Worm (Caenorhabditis elegans) whole organism, dauer: ENCODE data around the gene R04B5.11.

ENCODE experiments used
- unc-62 ChIP-seq: sonication (generic microtip); optimal IDR thresholded peaks from 2 replicates; lab custom pipeline; 2017; ENCODE audit warnings: missing biosample characterization, missing genetic modification reagents, missing genetic modification characterization

Gene R04B5.11

DNA sequence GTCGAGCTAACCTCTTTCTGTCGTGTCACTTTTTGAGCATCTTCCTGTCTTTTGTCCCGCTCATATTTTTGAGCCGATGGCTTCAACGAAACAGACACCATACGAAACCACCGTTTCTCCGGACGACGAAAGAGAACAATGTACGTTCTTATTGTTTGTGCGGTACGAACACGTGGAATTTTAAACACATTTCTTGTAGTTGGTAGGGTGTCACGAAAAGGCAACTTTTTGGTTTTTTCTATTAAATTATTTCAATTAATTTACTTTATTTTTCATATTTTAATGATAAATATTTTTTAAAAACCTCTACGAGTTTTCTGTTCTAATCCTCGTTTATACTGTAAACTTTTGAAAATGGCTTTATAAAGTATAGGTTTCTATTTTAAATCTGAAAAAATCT, at the start of gene R04B5.11:
Gene R04B5.11, minus strand, starts transcription at position 101 of the 400 bp plus-strand sequence.
- no peak for TF ChIP-seq unc-62

DNA sequence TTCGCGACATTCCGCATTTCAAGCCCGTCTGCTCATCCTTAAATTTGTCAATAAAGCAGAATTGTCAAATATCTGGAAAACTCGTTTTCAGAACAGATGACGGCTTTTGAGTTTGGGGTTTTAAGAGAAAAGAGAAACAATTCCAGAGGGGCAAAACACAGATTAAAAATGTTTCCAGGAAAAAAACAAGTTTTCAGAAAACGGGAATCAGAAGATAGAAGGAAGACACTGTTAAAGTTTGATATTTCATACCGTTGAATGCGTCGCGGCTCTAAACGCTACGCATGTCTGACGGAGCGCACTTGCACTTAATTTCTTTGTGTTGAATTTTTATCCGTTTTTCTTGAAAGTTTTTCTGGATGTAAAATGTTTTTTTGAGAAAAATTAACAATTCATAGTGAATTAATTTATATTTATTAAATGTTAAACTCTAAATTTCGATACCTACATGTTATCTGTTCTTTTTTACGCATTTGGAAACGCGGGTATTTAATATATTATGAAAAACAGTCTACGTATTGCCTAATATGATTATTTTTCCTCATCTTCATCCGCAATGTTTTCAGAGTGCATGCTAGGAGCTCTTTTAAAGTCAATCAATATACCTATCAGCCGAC, 43.1 kb upstream of the R04B5.11 start, which contains the start of the genes C08B6.18, wdr-20 and C08B6.8:
Gene C08B6.18, minus strand, starts transcription at position 51 of the 617 bp plus-strand sequence.
Gene wdr-20, minus strand, starts transcription at position 82 of the 617 bp plus-strand sequence.
Gene C08B6.8, plus strand, starts transcription at position 567 of the 617 bp plus-strand sequence.
- TF ChIP-seq unc-62, result no peak

ce11 chrV:10133277-10133676, 42.2 kb upstream of the R04B5.11 start:
- TF ChIP-seq unc-62, result no peak

DNA sequence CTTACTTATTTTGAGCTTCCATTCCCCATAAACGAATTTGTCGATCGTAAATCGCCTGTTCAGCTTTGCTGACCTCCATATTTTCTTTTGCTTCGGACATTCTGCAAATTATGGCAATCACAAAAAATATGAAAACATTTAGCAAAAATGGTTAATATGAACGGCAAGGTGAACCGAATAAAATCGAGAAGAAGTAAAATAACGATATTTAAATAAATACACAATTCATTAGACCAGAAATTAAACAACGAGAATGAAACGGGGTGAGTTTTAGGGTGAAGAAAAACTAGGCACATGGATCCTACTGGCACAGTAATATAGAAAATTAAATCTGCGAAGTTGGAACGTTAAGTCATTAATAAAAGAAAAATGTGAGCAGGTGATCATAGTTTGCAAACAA, 39.1 kb upstream of the R04B5.11 start, which contains the start of gene aos-1:
Gene aos-1, minus strand, starts transcription at position 101 of the 400 bp plus-strand sequence.
- no peak for TF ChIP-seq unc-62

- TF ChIP-seq unc-62, result no peak
Measured at ce11 chrV:10124799-10125548, 33.9 kb upstream of the R04B5.11 start, which contains the start of gene C08B6.10. C08B6.10 (plus strand) TSS chrV:10125498.

DNA sequence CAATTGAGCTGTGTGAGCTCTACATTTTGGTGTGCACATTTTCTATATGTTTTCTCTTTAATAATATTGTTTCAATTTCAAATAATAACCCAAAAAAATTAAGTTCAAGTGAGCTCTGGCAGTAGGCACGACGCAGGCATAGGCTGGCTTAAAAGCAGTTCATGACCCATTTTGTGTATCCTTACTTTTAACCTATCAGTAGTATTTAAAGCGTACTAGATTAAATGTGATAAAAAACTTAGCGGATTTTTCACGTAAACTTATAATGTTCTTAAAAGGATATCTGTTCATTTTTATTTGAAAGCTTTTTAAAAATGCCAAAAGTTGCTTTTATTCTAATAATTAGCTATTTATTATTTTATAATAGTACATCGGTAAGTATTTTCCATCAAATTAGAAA, 32.3 kb upstream of the R04B5.11 start, which contains the start of gene C08B6.6:
Gene C08B6.6, plus strand, starts transcription at position 301 of the 400 bp plus-strand sequence.
- no peak for TF ChIP-seq unc-62

ce11 chrV:10122670-10123069, 31.6 kb upstream of the R04B5.11 start, which contains the start of gene srxa-19:
srxa-19 (minus strand) TSS chrV:10122770.
- no peak for TF ChIP-seq unc-62

DNA sequence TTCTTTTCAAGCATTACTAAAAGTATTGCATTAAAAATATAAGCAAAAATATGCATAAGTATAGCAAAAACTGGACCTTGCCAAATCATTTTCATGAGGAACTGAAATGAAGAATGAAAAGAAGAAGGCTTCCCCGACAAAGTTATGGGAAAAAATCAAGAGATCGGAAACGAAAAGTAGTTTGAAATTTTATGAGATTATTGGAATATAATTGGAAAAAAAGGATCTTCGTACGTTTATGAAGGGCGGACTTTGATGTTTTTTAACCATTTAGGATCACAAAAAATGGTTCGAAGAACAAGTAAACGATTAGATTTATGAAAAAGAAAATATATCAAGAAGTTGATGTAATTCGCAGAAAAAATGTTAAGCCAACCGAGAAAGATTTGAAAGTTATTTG, 29.8 kb upstream of the R04B5.11 start, which contains the start of gene srxa-18:
Gene srxa-18, minus strand, starts transcription at position 100 of the 400 bp plus-strand sequence.
- no peak for TF ChIP-seq unc-62

ce11 chrV:10117465-10117864, 26.4 kb upstream of the R04B5.11 start, which contains the start of gene C08B6.5:
C08B6.5 (plus strand) TSS chrV:10117765.
- no peak for TF ChIP-seq unc-62

ce11 chrV:10114329-10114728, 23.3 kb upstream of the R04B5.11 start, which contains the start of gene cht-5:
cht-5 (plus strand) TSS chrV:10114629.
- no peak for TF ChIP-seq unc-62

ce11 chrV:10112187-10112586, 21.1 kb upstream of the R04B5.11 start, which contains the start of gene C08B6.3:
C08B6.3 (minus strand) TSS chrV:10112287.
- no peak for TF ChIP-seq unc-62

DNA sequence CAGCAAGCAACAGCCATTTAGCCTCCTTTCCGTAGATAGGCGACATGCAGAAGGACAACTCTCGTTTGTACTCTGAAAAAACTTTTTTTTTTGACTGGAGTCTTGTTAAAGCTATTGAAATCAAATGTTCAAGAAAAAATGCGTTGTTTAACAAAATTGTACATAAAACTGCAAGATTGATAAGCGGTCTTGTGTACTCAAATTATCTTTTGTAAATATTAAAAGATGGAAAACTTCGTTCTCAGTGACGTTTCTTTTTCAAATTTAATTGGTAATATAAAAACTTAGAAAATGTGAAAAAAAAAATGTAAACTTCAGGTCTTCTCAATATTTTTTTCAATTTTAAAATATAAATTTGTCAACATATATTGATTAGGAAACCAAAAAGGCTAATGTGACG, 20.1 kb upstream of the R04B5.11 start:
- no peak for TF ChIP-seq unc-62

DNA sequence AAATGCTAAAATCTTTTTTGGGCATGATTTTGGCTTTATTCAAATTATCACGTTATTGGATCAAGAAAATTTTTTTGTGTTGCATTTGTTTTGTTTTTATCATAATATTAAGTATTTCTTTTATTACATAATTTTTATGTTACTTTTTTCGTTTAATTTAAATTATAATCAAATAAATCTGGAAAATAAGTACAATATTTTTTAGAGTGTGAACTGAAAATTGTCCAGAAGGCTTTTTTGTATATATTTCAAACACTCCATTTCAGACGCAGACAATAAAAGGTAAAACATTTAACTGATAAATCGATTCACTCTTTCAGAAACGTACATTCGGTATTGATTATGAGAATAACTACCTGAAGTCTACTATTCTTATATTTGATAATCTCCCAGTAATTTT, 16.3 kb upstream of the R04B5.11 start, which contains the start of gene C08B6.11:
Gene C08B6.11, plus strand, starts transcription at position 301 of the 400 bp plus-strand sequence.
- no peak for TF ChIP-seq unc-62

ce11 chrV:10105412-10105811, 14.4 kb upstream of the R04B5.11 start, which contains the start of gene C08B6.2:
C08B6.2 (plus strand) TSS chrV:10105712.
- TF ChIP-seq unc-62, result no peak

- TF ChIP-seq unc-62, result no peak
Measured at ce11 chrV:10104785-10105310, 13.8 kb upstream of the R04B5.11 start, which contains the start of gene ugt-17. ugt-17 (minus strand) TSS chrV:10104964.

DNA sequence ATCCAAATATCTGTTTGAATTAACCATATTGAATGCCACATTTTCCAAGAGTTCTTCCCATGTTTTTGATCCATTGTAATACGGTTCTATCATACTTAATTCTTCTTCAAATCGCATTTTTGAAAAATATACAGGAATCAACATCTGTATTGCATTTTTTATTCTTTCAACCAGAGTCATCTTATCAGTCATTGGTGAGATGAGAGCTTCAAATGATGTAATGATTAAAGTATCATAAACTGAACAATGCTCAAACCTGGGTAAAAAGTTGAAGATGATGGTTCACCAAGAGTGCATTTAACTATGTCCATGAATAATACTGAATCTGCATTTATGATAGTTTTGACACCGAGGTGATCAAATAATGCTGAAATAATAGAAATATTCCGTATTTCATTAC, 12.8 kb upstream of the R04B5.11 start:
- no peak for TF ChIP-seq unc-62

- TF ChIP-seq unc-62, result no peak
Measured at ce11 chrV:10101916-10102315, 10.9 kb upstream of the R04B5.11 start, which contains the start of gene C08B6.14. C08B6.14 (minus strand) TSS chrV:10102016.
